Fruit fly (Drosophila melanogaster): ENCODE results near the gene kmr.
A peak's percentile ranks its signal among the peaks of the same experiment; 100 is the strongest.

kmr gene

dm6 chr3R:13713541-13713940, 1.5 kb upstream of the kmr start (continued):
- no peak for TF ChIP-seq inv (GFP tag; IDR thresholded peaks at IDR 0.05; ENCODE audit: partially characterized antibody)
- TF ChIP-seq CG17385 (GFP tag; optimal IDR thresholded peaks at IDR 0.05) = peak; percentile 43
- TF ChIP-seq hb (GFP tag; IDR thresholded peaks at IDR 0.05; ENCODE audit: partially characterized antibody) = no peak
- TF ChIP-seq CG17912 (GFP tag; optimal IDR thresholded peaks at IDR 0.05) = no peak
- no peak for TF ChIP-seq HLH4C (GFP tag; IDR thresholded peaks at IDR 0.05; ENCODE audit: partially characterized antibody)
- no peak for TF ChIP-seq gt (GFP tag; IDR thresholded peaks at IDR 0.05)
- no peak for TF ChIP-seq CG10274 (GFP tag; optimal IDR thresholded peaks at IDR 0.05)
- no peak for TF ChIP-seq ab (GFP tag; optimal IDR thresholded peaks at IDR 0.05)
- TF ChIP-seq ATbp (GFP tag; optimal IDR thresholded peaks at IDR 0.05) = peak; percentile 48
- peak; percentile 57 for TF ChIP-seq Ptx1 (GFP tag; IDR thresholded peaks at IDR 0.05)
- no peak for TF ChIP-seq dan (GFP tag; IDR thresholded peaks at IDR 0.05)
- peak; percentile 36 for TF ChIP-seq Hmr (GFP tag; optimal IDR thresholded peaks at IDR 0.05)
- peak; percentile 22 for TF ChIP-seq CG1529 (GFP tag; optimal IDR thresholded peaks at IDR 0.05)
- TF ChIP-seq TFAM (GFP tag; optimal IDR thresholded peaks at IDR 0.05) = no peak
- TF ChIP-seq Dad (GFP tag; optimal IDR thresholded peaks at IDR 0.05) = no peak
- TF ChIP-seq CG12155 (GFP tag; optimal IDR thresholded peaks at IDR 0.05) = no peak
- TF ChIP-seq CG4328 (GFP tag; optimal IDR thresholded peaks at IDR 0.05) = no peak
- TF ChIP-seq cwo (GFP tag; optimal IDR thresholded peaks at IDR 0.05) = peak; percentile 7
- TF ChIP-seq CG1647 (GFP tag; optimal IDR thresholded peaks at IDR 0.05) = no peak
- no peak for TF ChIP-seq CG10366 (GFP tag; IDR thresholded peaks at IDR 0.05)
- TF ChIP-seq CG15479 (GFP tag; optimal IDR thresholded peaks at IDR 0.05) = no peak
- TF ChIP-seq Elba2 (GFP tag; optimal IDR thresholded peaks at IDR 0.05) = no peak
- TF ChIP-seq Ets65A (GFP tag) = no peak
- peak; percentile 75 for TF ChIP-seq CG9727 (GFP tag; optimal IDR thresholded peaks at IDR 0.05)
- peak; percentile 45 for TF ChIP-seq Med (GFP tag)
- peak; percentile 21 for TF ChIP-seq BtbVII (GFP tag; optimal IDR thresholded peaks at IDR 0.05)
- no peak for TF ChIP-seq gfzf (GFP tag; optimal IDR thresholded peaks at IDR 0.05)
- no peak for TF ChIP-seq ash1 (GFP tag; optimal IDR thresholded peaks at IDR 0.05)
- TF ChIP-seq ro (GFP tag; IDR thresholded peaks at IDR 0.05) = no peak
- TF ChIP-seq Hr3 (GFP tag; optimal IDR thresholded peaks at IDR 0.05) = peak; percentile 18
- peak; percentile 50; the same call in 2 of the 3 replicates for TF ChIP-seq CG17361 (GFP tag; IDR thresholded peaks at IDR 0.05)
- TF ChIP-seq gsb (GFP tag; IDR thresholded peaks at IDR 0.05) = no peak
- TF ChIP-seq slou (GFP tag; optimal IDR thresholded peaks at IDR 0.05) = no peak
- no peak for TF ChIP-seq CG3065 (GFP tag; optimal IDR thresholded peaks at IDR 0.05)
- TF ChIP-seq hbn (GFP tag; IDR thresholded peaks at IDR 0.05; ENCODE audit: partially characterized antibody) = no peak
- TF ChIP-seq rib (GFP tag; IDR thresholded peaks at IDR 0.05) = no peak
- no peak for TF ChIP-seq Tbp (GFP tag; optimal IDR thresholded peaks at IDR 0.05)
- TF ChIP-seq phol (tag; optimal IDR thresholded peaks at IDR 0.05) = peak; percentile 58
- no peak for TF ChIP-seq vnd (GFP tag; IDR thresholded peaks at IDR 0.05; ENCODE audit: partially characterized antibody)
- TF ChIP-seq CG1024 (GFP tag; IDR thresholded peaks at IDR 0.05) = no peak
- TF ChIP-seq mld (GFP tag; IDR thresholded peaks at IDR 0.05; ENCODE audit: partially characterized antibody) = no peak
- no peak for TF ChIP-seq CG15073 (GFP tag; optimal IDR thresholded peaks at IDR 0.05)
- TF ChIP-seq sug (tag; optimal IDR thresholded peaks at IDR 0.05) = no peak
- TF ChIP-seq danr (GFP tag; IDR thresholded peaks at IDR 0.05) = 0 out of 2 replicates have a peak, but pooled peaks have one; percentile 7
- no peak for TF ChIP-seq CG17802 (tag; optimal IDR thresholded peaks at IDR 0.05)
- peak; percentile 7 for TF ChIP-seq CG13296 (GFP tag; optimal IDR thresholded peaks at IDR 0.05)
- TF ChIP-seq CG10565 (GFP tag; optimal IDR thresholded peaks at IDR 0.05) = no peak
- TF ChIP-seq Abd-B (GFP tag; optimal IDR thresholded peaks at IDR 0.05) = no peak
- TF ChIP-seq CG14965 (GFP tag; optimal IDR thresholded peaks at IDR 0.05; ENCODE audit: borderline replicate concordance) = no peak
- no peak for TF ChIP-seq Lpt (GFP tag; optimal IDR thresholded peaks at IDR 0.05)
- TF ChIP-seq CG11398 (GFP tag; optimal IDR thresholded peaks at IDR 0.05) = no peak
- TF ChIP-seq HLH54F (GFP tag; optimal IDR thresholded peaks at IDR 0.05) = no peak
